Worm (Caenorhabditis elegans): Measurements from ENCODE around the gene slc-25A18.2.

Gene slc-25A18.2

DNA sequence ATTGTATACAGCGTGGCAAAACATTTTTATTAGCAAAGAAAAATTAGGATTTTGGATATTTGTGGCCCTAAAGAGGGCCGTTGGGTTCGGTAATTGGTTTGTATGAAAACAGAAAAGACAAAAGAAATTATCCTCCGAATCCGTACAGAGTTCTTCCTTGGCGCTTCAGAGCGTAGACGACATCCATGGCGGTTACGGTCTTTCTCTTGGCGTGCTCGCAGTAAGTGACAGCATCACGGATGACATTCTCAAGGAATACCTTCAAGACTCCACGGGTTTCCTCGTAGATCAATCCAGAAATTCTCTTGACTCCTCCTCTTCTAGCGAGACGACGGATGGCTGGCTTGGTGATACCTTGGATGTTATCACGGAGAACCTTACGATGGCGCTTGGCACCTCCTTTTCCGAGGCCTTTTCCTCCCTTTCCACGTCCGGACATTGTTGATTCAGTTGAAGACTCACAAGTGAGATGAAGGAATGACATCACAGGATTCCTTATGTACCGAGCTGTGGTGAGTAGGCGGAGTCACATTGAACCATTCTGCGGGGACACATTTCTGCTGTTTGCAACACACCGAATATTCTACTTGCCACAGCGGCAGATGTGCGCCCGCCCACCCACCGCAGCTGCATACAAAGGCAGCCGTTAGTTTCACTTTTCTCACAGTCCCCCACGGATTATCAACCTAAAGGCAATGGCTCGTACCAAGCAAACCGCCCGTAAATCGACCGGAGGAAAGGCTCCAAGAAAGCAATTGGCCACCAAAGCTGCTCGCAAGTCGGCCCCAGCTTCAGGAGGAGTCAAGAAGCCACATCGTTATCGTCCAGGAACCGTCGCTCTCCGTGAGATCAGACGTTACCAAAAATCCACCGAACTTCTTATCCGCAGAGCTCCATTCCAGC is 13.0 kb downstream of the slc-25A18.2 start, which contains the start of the genes his-60 and his-59 (continued):
- TF ChIP-seq attf-3 (GFP tag; conservative IDR thresholded peaks at IDR 0.05) (0 out of 2 replicates have a peak, but pooled peaks have one; percentile 7), mel-28 (tag; optimal IDR thresholded peaks at IDR 0.05; ENCODE audit: borderline replicate concordance) (no peak), B0261.1 (tag; optimal IDR thresholded peaks at IDR 0.05) (no peak), ztf-3 (GFP tag; optimal IDR thresholded peaks at IDR 0.05) (no peak), mes-4 (tag; optimal IDR thresholded peaks at IDR 0.05) (peak; percentile 48), nhr-120 (GFP tag; IDR thresholded peaks at IDR 0.05) (no peak), hmg-20 (GFP tag; IDR thresholded peaks at IDR 0.05) (no peak), T07F8.4 (tag; optimal IDR thresholded peaks at IDR 0.05) (peak; percentile 31), sea-2 (GFP tag; IDR thresholded peaks at IDR 0.05) (no peak), F57A8.1 (GFP tag; optimal IDR thresholded peaks at IDR 0.05) (peak; percentile 41), efl-1 (GFP tag; optimal IDR thresholded peaks at IDR 0.05) (no peak), lin-26 (GFP tag; IDR thresholded peaks at IDR 0.05) (peak; percentile 95), rpc-1 (optimal IDR thresholded peaks at IDR 0.05) (no peak), rpc-1 (tag; optimal IDR thresholded peaks at IDR 0.05) (no peak), egrh-3 (GFP tag; IDR thresholded peaks at IDR 0.05) (peak; percentile 51), Y79H2A.3 (GFP tag; conservative IDR thresholded peaks at IDR 0.05) (peak; percentile 93), aptf-3 (GFP tag; IDR thresholded peaks at IDR 0.05) (no peak), ztf-22 (GFP tag; optimal IDR thresholded peaks at IDR 0.05) (no peak), C17E4.6 (GFP tag; IDR thresholded peaks at IDR 0.05) (0 out of 2 replicates have a peak, but pooled peaks have one; percentile 18), Y67H2A.10 (GFP tag; conservative IDR thresholded peaks at IDR 0.05) (no peak), ccch-3 (GFP tag; optimal IDR thresholded peaks at IDR 0.05) (no peak), Y53G8AR.9 (GFP tag; conservative IDR thresholded peaks at IDR 0.05) (peak; percentile 85), athp-1 (tag; optimal IDR thresholded peaks at IDR 0.05) (peak; percentile 48), aptf-2 (GFP tag; conservative IDR thresholded peaks at IDR 0.05) (0 out of 2 replicates have a peak, but pooled peaks have one; percentile 12), ets-4 (GFP tag; optimal IDR thresholded peaks at IDR 0.05) (no peak), B0035.1 (tag; optimal IDR thresholded peaks at IDR 0.05) (no peak), tbp1 (GFP tag; optimal IDR thresholded peaks at IDR 0.05) (peak; percentile 67), F22D6.2 (tag; optimal IDR thresholded peaks at IDR 0.05) (no peak), lin-54 (GFP tag; optimal IDR thresholded peaks at IDR 0.05) (peak; percentile 44), sptf-2 (GFP tag; optimal IDR thresholded peaks at IDR 0.05) (no peak), C06A6.2 (GFP tag; conservative IDR thresholded peaks at IDR 0.05) (no peak), rec-8 (tag; optimal IDR thresholded peaks at IDR 0.05) (peak in 1 of 2 experiments; percentile 77), ceh-58 (GFP tag; IDR thresholded peaks at IDR 0.05) (0 out of 2 replicates have a peak, but pooled peaks have one; percentile 38), cebp-2 (GFP tag; IDR thresholded peaks at IDR 0.05) (0 out of 2 replicates have a peak, but pooled peaks have one; percentile 58), nfya-2 (GFP tag; IDR thresholded peaks at IDR 0.05) (no peak), ceh-91 (GFP tag; IDR thresholded peaks at IDR 0.05) (no peak; the same call in 1 of the 2 replicates), K11D2.4 (GFP tag; IDR thresholded peaks at IDR 0.05) (no peak), attf-5 (GFP tag; optimal IDR thresholded peaks at IDR 0.05) (peak; percentile 9), Y53F4B.3 (GFP tag; IDR thresholded peaks at IDR 0.05) (no peak), F23B12.7 (tag; optimal IDR thresholded peaks at IDR 0.05; ENCODE audit: insufficient read depth) (no peak), atf-7 (tag; optimal IDR thresholded peaks at IDR 0.05) (no peak), D2030.7 (GFP tag; IDR thresholded peaks at IDR 0.05) (peak; percentile 39; the same call in 1 of the 2 replicates), fkh-3 (tag; optimal IDR thresholded peaks at IDR 0.05) (no peak), bed-1 (GFP tag; IDR thresholded peaks at IDR 0.05) (no peak), F33H1.4 (GFP tag; IDR thresholded peaks at IDR 0.05) (0 out of 2 replicates have a peak, but pooled peaks have one; percentile 24), lsl-1 (GFP tag; optimal IDR thresholded peaks at IDR 0.05) (peak; percentile 59), ceh-40 (GFP tag; IDR thresholded peaks at IDR 0.05) (peak; percentile 75)

All from whole organism, young adult.